Fruit fly (Drosophila melanogaster): ENCODE data around the gene mthl12.

mthl12 gene

DNA sequence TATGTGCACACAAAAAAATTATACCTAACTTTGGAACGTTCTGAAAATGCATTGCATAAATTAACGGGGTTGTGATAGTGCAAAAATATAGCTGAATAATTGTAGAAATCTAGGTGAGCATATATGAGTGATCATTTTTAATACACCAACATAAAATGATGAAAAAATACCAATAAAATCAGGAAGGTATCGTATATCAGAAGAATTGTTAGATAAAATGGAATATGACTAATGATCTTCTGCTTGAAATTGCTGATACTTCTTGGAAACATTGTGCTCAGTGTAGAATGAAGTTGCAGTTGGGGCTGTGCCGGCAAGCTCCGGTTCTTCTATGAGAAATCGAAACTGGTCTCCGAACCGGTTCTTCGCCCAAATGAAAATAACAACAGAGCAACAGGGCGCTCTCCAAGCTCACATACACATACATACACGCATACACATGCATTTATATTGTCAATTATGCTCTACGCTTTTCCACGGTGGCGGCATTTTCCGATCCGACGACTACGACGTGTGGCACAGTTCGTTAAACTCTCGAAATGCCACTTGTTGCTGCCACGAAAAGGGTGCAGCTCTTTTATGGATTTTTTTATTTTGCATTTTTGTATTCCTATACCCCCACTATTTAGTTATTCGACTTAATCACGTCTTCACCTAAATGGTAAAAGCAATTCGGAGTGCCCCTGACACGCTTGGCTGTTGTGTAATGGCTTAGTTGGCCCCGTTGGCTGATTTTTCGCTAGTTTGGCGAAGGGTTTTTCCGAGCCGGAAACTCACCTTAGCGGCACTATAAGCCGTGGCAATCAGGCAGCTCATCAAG is 47.6 kb downstream of the mthl12 start:
- TF ChIP-seq fd96Ca (GFP tag; IDR thresholded peaks at IDR 0.05) (peak; percentile 64; the same call in 2 of the 3 replicates), rn (GFP tag; IDR thresholded peaks at IDR 0.05) (peak; percentile 71), Ets98B (GFP tag; IDR thresholded peaks at IDR 0.05) (peak; percentile 80), CG8159 (tag; optimal IDR thresholded peaks at IDR 0.05) (peak; percentile 95), CG9948 (tag; optimal IDR thresholded peaks at IDR 0.05) (peak; percentile 94), CG17806 (tag; optimal IDR thresholded peaks at IDR 0.05) (peak; percentile 94), CG4496 (GFP tag; IDR thresholded peaks at IDR 0.05) (peak; percentile 90), CG13204 (GFP tag; optimal IDR thresholded peaks at IDR 0.05) (peak; percentile 90), EcR (GFP tag; optimal IDR thresholded peaks at IDR 0.05) (peak; percentile 79), CG15710 (tag; optimal IDR thresholded peaks at IDR 0.05) (peak; percentile 94), CG32121 (GFP tag; IDR thresholded peaks at IDR 0.05) (peak; percentile 87), gl (tag; optimal IDR thresholded peaks at IDR 0.05) (peak; percentile 77), CG10348 (GFP tag; IDR thresholded peaks at IDR 0.05) (peak; percentile 64; the same call in 1 of the 2 replicates), CG12605 (GFP tag; IDR thresholded peaks at IDR 0.05) (peak; percentile 71; the same call in 1 of the 2 replicates), CG8301 (tag; optimal IDR thresholded peaks at IDR 0.05) (peak; percentile 94), CG34367 (tag; optimal IDR thresholded peaks at IDR 0.05) (peak; percentile 91), Pif1A (GFP tag; optimal IDR thresholded peaks at IDR 0.05) (peak; percentile 92), D1 (tag; optimal IDR thresholded peaks at IDR 0.05) (peak; percentile 90), Pif1B (GFP tag; optimal IDR thresholded peaks at IDR 0.05) (peak; percentile 94), Snoo (tag; optimal IDR thresholded peaks at IDR 0.05) (peak; percentile 90), CG14655 (GFP tag; optimal IDR thresholded peaks at IDR 0.05) (peak; percentile 95)

DNA sequence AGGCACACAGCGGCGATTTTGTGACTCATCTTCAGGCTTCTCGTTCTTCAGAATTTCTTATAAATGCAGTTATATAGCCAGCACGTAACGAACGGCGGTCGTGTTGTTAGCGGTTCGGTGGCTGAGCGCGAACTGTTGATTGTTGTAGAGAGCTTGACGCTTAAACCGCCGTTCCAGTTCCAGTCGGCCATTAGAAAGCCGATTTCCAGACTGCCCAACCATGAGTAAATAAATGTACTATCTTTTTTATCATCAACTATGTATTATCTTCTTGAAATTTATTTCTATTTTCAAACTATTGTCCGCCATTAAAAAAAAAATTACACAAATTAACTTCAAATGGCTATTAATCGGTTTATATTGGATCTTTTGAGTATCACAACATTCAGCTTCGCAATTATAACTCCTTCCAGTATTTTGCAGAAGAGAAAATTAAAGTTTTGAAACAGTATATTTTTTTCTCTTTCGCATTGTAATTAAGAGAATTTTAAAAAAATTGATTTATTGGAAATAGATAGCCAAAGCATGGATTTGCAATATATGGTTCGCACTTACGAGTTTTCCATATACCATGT is 48.3 kb downstream of the mthl12 start, which contains the start of gene GILT1:
Gene GILT1, minus strand, starts transcription at position 141 of the 575 bp plus-strand sequence.
- TF ChIP-seq CG10348 (GFP tag; IDR thresholded peaks at IDR 0.05) (no peak), CG17806 (tag; optimal IDR thresholded peaks at IDR 0.05) (no peak), D1 (tag; optimal IDR thresholded peaks at IDR 0.05) (no peak), gl (tag; optimal IDR thresholded peaks at IDR 0.05) (no peak), CG4496 (GFP tag; IDR thresholded peaks at IDR 0.05) (no peak), CG12605 (GFP tag; IDR thresholded peaks at IDR 0.05) (0 out of 2 replicates have a peak, but pooled peaks have one; percentile 5)

DNA sequence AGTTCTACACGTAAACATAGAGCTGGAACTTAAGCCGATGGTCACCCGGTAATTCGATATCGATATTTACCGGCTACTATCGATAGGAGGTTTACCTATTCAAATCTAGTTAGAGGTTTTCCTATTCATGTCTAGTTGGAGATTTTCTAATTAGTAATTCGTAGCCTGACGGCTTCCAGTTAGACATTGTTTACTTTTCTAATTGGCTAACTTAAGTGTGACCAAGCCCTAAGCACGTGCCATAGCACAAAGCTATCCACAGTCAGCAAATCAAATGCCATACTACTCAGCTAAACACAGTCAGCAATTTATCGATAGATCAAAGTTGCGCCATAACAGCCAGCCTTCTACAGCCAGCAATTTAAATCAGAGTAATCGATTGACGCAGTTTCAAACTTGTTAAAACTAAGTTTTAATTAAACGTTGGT is 49.6 kb downstream of the mthl12 start, which contains the start of gene Dpm3:
Gene Dpm3, minus strand, starts transcription at position 20 of the 428 bp plus-strand sequence.
- TF ChIP-seq CG8159 (tag; optimal IDR thresholded peaks at IDR 0.05) (no peak), CG14655 (GFP tag; optimal IDR thresholded peaks at IDR 0.05) (no peak), fd96Ca (GFP tag; IDR thresholded peaks at IDR 0.05) (no peak), CG8301 (tag; optimal IDR thresholded peaks at IDR 0.05) (no peak), CG9948 (tag; optimal IDR thresholded peaks at IDR 0.05) (no peak), EcR (GFP tag; optimal IDR thresholded peaks at IDR 0.05) (no peak)
